Fruit fly (Drosophila melanogaster) whole organism, embryonic: ENCODE results near the gene CG9184.

Source experiments
- ATbp ChIP-seq: fragments of 200-800 bp; sonication (Bioruptor generic); optimal IDR thresholded peaks from 2 replicates; lab custom pipeline; 2017; ENCODE audit warnings: missing biosample characterization, mild to moderate bottlenecking, missing genetic modification characterization, missing genetic modification reagents
- Atf6 ChIP-seq: fragments of 200-800 bp; sonication (Bioruptor generic); IDR thresholded peaks from 2 replicates; pipeline ENCODE4 v1.3.6; 2022; ENCODE audit warnings: missing biosample characterization, missing genetic modification characterization
- B-H1 ChIP-seq: fragments of 200-800 bp; sonication (Bioruptor generic); IDR thresholded peaks from 3 replicates; pipeline ENCODE4 v1.3.6; 2022; ENCODE audit warnings: missing biosample characterization, missing genetic modification characterization
- CG10267 ChIP-seq: fragments of 200-800 bp; sonication (Bioruptor generic); optimal IDR thresholded peaks from 2 replicates; lab custom pipeline; 2018; ENCODE audit warnings: missing biosample characterization, mild to moderate bottlenecking, missing genetic modification characterization, moderate library complexity
- CG10431 ChIP-seq: fragments of 200-800 bp; sonication (Bioruptor generic); optimal IDR thresholded peaks from 3 replicates; lab custom pipeline; 2018; ENCODE audit warnings: missing biosample characterization, mild to moderate bottlenecking, missing genetic modification characterization
- CG11456 ChIP-seq: fragments of 200-800 bp; sonication (Bioruptor generic); IDR thresholded peaks from 3 replicates; pipeline ENCODE4 v1.3.6; 2022; ENCODE audit warnings: missing biosample characterization, missing genetic modification characterization
- CG11723 ChIP-seq: fragments of 200-800 bp; sonication (Bioruptor generic); optimal IDR thresholded peaks from 2 replicates; lab custom pipeline; 2017; ENCODE audit warnings: missing biosample characterization, mild to moderate bottlenecking, missing genetic modification characterization
- CG12744 ChIP-seq: fragments of 200-800 bp; sonication (Bioruptor generic); optimal IDR thresholded peaks from 2 replicates; lab custom pipeline; 2016; ENCODE audit warnings: missing biosample characterization, missing genetic modification characterization
- CG13624 ChIP-seq: fragments of 200-800 bp; sonication (Bioruptor generic); optimal IDR thresholded peaks from 2 replicates; lab custom pipeline; 2016; ENCODE audit warnings: missing biosample characterization, missing genetic modification characterization
- CG15269 ChIP-seq: fragments of 200-800 bp; sonication (Bioruptor generic); optimal IDR thresholded peaks from 2 replicates; lab custom pipeline; 2018; ENCODE audit warnings: missing biosample characterization, mild to moderate bottlenecking, missing genetic modification characterization, moderate library complexity
- CG1529 ChIP-seq: fragments of 200-800 bp; sonication (Bioruptor generic); optimal IDR thresholded peaks from 3 replicates; lab custom pipeline; 2018; ENCODE audit warnings: missing biosample characterization, missing genetic modification characterization
- CG17186 ChIP-seq: fragments of 200-800 bp; sonication (Bioruptor generic); optimal IDR thresholded peaks from 3 replicates; lab custom pipeline; 2017; ENCODE audit warnings: missing biosample characterization, missing genetic modification reagents, missing genetic modification characterization
- CG17359 ChIP-seq: fragments of 200-800 bp; sonication (Bioruptor generic); optimal IDR thresholded peaks from 3 replicates; lab custom pipeline; 2018; ENCODE audit warnings: missing biosample characterization, mild to moderate bottlenecking, missing genetic modification characterization, moderate library complexity
- CG17568 ChIP-seq: fragments of 200-800 bp; sonication (Bioruptor generic); optimal IDR thresholded peaks from 2 replicates; lab custom pipeline; 2018; ENCODE audit warnings: missing biosample characterization, mild to moderate bottlenecking, missing genetic modification characterization, moderate library complexity
- CG18011 ChIP-seq: fragments of 200-800 bp; sonication (Bioruptor generic); optimal IDR thresholded peaks from 2 replicates; lab custom pipeline; 2017; ENCODE audit warnings: missing biosample characterization, missing genetic modification characterization, mild to moderate bottlenecking, moderate library complexity, missing genotype
- CG18262 ChIP-seq: fragments of 200-800 bp; optimal IDR thresholded peaks from 3 replicates; lab custom pipeline; 2019; ENCODE audit warnings: missing biosample characterization, mild to moderate bottlenecking, missing genetic modification characterization, moderate library complexity
- CG2678 ChIP-seq: fragments of 200-800 bp; sonication (Bioruptor generic); optimal IDR thresholded peaks from 3 replicates; lab custom pipeline; 2019; ENCODE audit warnings: missing biosample characterization, mild to moderate bottlenecking, missing genetic modification characterization, moderate library complexity
- CG3838 ChIP-seq: fragments of 200-800 bp; sonication (Bioruptor generic); optimal IDR thresholded peaks from 3 replicates; lab custom pipeline; 2016; ENCODE audit warnings: missing biosample characterization, missing genetic modification characterization
- CG5180 ChIP-seq: fragments of 200-800 bp; sonication (Bioruptor generic); optimal IDR thresholded peaks from 3 replicates; lab custom pipeline; 2017; ENCODE audit warnings: missing biosample characterization, missing genetic modification characterization, mild to moderate bottlenecking, moderate library complexity, missing genetic modification reagents
- CG5245 ChIP-seq: fragments of 200-800 bp; sonication (Bioruptor generic); optimal IDR thresholded peaks from 3 replicates; lab custom pipeline; 2016; ENCODE audit warnings: missing biosample characterization, missing genetic modification characterization
- CG7357 ChIP-seq: fragments of 200-800 bp; sonication (Bioruptor generic); IDR thresholded peaks from 3 replicates; pipeline ENCODE4 v1.3.6; 2022; ENCODE audit warnings: missing biosample characterization, missing genetic modification characterization
- CG8478 ChIP-seq: fragments of >200 bp; optimal IDR thresholded peaks from 2 replicates; lab custom pipeline; 2018
- CG8944 ChIP-seq: fragments of 200-800 bp; sonication (Bioruptor generic); optimal IDR thresholded peaks from 3 replicates; lab custom pipeline; 2016; ENCODE audit warnings: missing biosample characterization, missing genetic modification characterization
- CG9727 ChIP-seq: fragments of 200-800 bp; sonication (Bioruptor generic); optimal IDR thresholded peaks from 3 replicates; lab custom pipeline; 2017; ENCODE audit warnings: missing biosample characterization, mild to moderate bottlenecking, missing genetic modification characterization
- CG9932 ChIP-seq: fragments of 200-800 bp; sonication (Bioruptor generic); IDR thresholded peaks from 2 replicates; pipeline ENCODE4 v1.3.6; 2022; ENCODE audit warnings: missing biosample characterization, missing genetic modification characterization
- D19B ChIP-seq: fragments of 200-800 bp; sonication (Bioruptor generic); optimal IDR thresholded peaks from 2 replicates; lab custom pipeline; 2017; ENCODE audit warnings: missing biosample characterization, mild to moderate bottlenecking, missing genetic modification characterization
- E2f2 ChIP-seq: fragments of 200-800 bp; sonication (Bioruptor generic); IDR thresholded peaks from 2 replicates; pipeline ENCODE4 v1.3.6; 2022; ENCODE audit warnings: missing biosample characterization, missing genetic modification characterization
- Gsc ChIP-seq: fragments of 200-800 bp; sonication (Bioruptor generic); IDR thresholded peaks from 2 replicates; pipeline ENCODE4 v1.3.6; 2022; ENCODE audit warnings: missing biosample characterization, missing genetic modification characterization
- Hr78 ChIP-seq, 2 experiments: fragments of 200-800 bp in 1 of 2; fragments of >200 bp in 1 of 2; sonication (Bioruptor generic) in 1 of 2; optimal IDR thresholded peaks; 2 replicates each; lab custom pipeline; 2017 to 2019; ENCODE audit warnings: missing biosample characterization in 2 of 2, missing genetic modification characterization in 2 of 2, mild to moderate bottlenecking in 1 of 2, moderate library complexity in 1 of 2
- Lhr ChIP-seq: fragments of 200-800 bp; sonication (Bioruptor generic); optimal IDR thresholded peaks from 3 replicates; lab custom pipeline; 2017; ENCODE audit warnings: mild to moderate bottlenecking, missing biosample characterization, missing genetic modification reagents, missing genetic modification characterization
- Mes4 ChIP-seq: fragments of 200-800 bp; sonication (Bioruptor generic); optimal IDR thresholded peaks from 2 replicates; lab custom pipeline; 2016; ENCODE audit warnings: missing biosample characterization, missing genetic modification characterization
- Ptx1 ChIP-seq: fragments of 200-800 bp; sonication (Bioruptor generic); IDR thresholded peaks from 2 replicates; pipeline ENCODE4 v1.3.6; 2022; ENCODE audit warnings: missing biosample characterization, missing genetic modification characterization
- Six4 ChIP-seq: fragments of 200-800 bp; sonication (Bioruptor generic); optimal IDR thresholded peaks from 2 replicates; lab custom pipeline; 2016; ENCODE audit warnings: missing biosample characterization, missing genetic modification characterization
- Sry-β ChIP-seq: fragments of 200-800 bp; sonication (Bioruptor generic); optimal IDR thresholded peaks from 2 replicates; lab custom pipeline; 2018; ENCODE audit warnings: missing biosample characterization, mild to moderate bottlenecking, missing genetic modification characterization, moderate library complexity
- Sry-δ ChIP-seq: fragments of 200-800 bp; sonication (Bioruptor generic); optimal IDR thresholded peaks from 2 replicates; lab custom pipeline; 2016; ENCODE audit warnings: missing biosample characterization, missing genetic modification characterization
- YL-1 ChIP-seq: fragments of 200-800 bp; sonication (Bioruptor generic); optimal IDR thresholded peaks from 3 replicates; lab custom pipeline; 2017; ENCODE audit warnings: missing biosample characterization, mild to moderate bottlenecking, missing genetic modification characterization
- ap ChIP-seq: fragments of 200-800 bp; sonication (Bioruptor generic); IDR thresholded peaks from 2 replicates; pipeline ENCODE4 v1.3.6; 2022; ENCODE audit warnings: missing biosample characterization, missing genetic modification characterization
- ara ChIP-seq: fragments of 200-800 bp; sonication (Bioruptor generic); IDR thresholded peaks from 2 replicates; pipeline ENCODE4 v1.3.6; 2022; ENCODE audit warnings: missing biosample characterization, missing genetic modification characterization
- br ChIP-seq: fragments of >200 bp; optimal IDR thresholded peaks from 2 replicates; lab custom pipeline; 2017
- croc ChIP-seq: fragments of 200-800 bp; sonication (Bioruptor generic); conservative IDR thresholded peaks from 3 replicates; pipeline ENCODE4 v1.3.6; 2022; ENCODE audit warnings: missing biosample characterization, missing genetic modification characterization
- dati ChIP-seq: fragments of 200-800 bp; sonication (Bioruptor generic); IDR thresholded peaks from 2 replicates; pipeline ENCODE4 v1.3.6; 2022; ENCODE audit warnings: missing biosample characterization, missing genetic modification characterization
- dimm ChIP-seq: fragments of 200-800 bp; sonication (Bioruptor generic); IDR thresholded peaks from 2 replicates; pipeline ENCODE4 v1.3.6; 2022; ENCODE audit warnings: missing biosample characterization, missing genetic modification characterization
- dpn ChIP-seq, 2 experiments: fragments of 200-800 bp; sonication (Bioruptor generic); optimal IDR thresholded peaks; 3 replicates each; lab custom pipeline; 2016; ENCODE audit warnings: missing biosample characterization in 2 of 2, missing genetic modification characterization in 2 of 2
- jing ChIP-seq: fragments of 200-800 bp; sonication (Bioruptor generic); optimal IDR thresholded peaks from 2 replicates; lab custom pipeline; 2018; ENCODE audit warnings: missing biosample characterization, mild to moderate bottlenecking, missing genetic modification characterization
- knrl ChIP-seq: fragments of 200-800 bp; sonication (Bioruptor generic); IDR thresholded peaks from 3 replicates; pipeline ENCODE4 v1.3.6; 2022; ENCODE audit warnings: missing biosample characterization, missing genetic modification characterization; ENCODE audit not compliant: partially characterized antibody
- lab ChIP-seq: fragments of 200-800 bp; sonication (Bioruptor generic); optimal IDR thresholded peaks from 3 replicates; lab custom pipeline; 2017; ENCODE audit warnings: missing biosample characterization, missing genetic modification characterization, mild to moderate bottlenecking, moderate library complexity, missing genetic modification reagents
- oc ChIP-seq: fragments of 200-800 bp; sonication (Bioruptor generic); optimal IDR thresholded peaks from 2 replicates; lab custom pipeline; 2018; ENCODE audit warnings: missing biosample characterization, mild to moderate bottlenecking, missing genetic modification characterization, moderate library complexity
- ranshi ChIP-seq: fragments of 200-800 bp; sonication (Bioruptor generic); IDR thresholded peaks from 2 replicates; pipeline ENCODE4 v1.3.6; 2022; ENCODE audit warnings: missing biosample characterization, missing genetic modification characterization
- sens ChIP-seq: fragments of 200-800 bp; sonication (Bioruptor generic); peaks from one replicate; lab custom pipeline; 2016; ENCODE audit warnings: missing biosample characterization, missing genetic modification characterization
- seq ChIP-seq: fragments of 200-800 bp; sonication (Bioruptor generic); IDR thresholded peaks from 2 replicates; pipeline ENCODE4 v1.3.6; 2022; ENCODE audit warnings: missing biosample characterization, missing genetic modification characterization
- sr ChIP-seq: fragments of 200-800 bp; sonication (Bioruptor generic); IDR thresholded peaks from 3 replicates; pipeline ENCODE4 v1.3.6; 2022; ENCODE audit warnings: missing biosample characterization, missing genetic modification characterization

The CG9184 gene

DNA sequence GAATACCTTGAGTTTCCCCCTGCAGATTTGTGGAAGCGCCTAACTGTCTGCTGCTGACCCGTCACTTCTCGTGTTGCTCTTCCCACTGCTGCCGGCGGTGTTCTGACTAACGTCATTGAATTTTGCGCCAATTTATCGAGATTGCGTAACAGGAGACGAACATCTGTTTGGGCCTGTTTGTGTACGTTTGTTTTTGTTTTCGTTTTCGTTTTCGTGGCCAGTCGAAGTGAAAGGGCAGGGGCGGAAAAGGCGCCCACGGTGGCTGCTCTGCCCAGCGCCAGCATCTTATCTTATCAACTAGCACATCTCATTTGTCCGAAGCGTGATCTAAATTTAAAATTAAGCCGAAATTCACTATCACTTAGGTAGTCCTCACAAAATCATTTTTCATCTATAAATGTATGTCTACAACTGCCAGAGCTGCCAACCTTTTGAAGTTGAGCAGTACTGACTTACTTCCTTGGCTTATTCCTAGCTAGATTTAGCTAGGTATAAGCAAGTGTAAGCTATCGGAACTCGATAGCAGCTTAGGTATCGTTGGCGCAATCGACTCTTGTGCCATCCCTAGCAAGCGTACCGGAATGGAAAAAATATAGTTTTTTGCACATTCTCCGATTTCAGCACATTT lies 15.5 kb downstream of the CG9184 start, which contains the start of the genes Ctr9 and Nt5a (continued):
- TF ChIP-seq CG15269 (tag; lab: Kevin White, UChicago) = no peak
- no peak for TF ChIP-seq CG11723
- TF ChIP-seq Lhr (GFP tag; lab: Kevin White, UChicago) = no peak
- no peak for TF ChIP-seq D19B (GFP tag; lab: Kevin White, UChicago)
- 0 out of 2 replicates have a peak, but pooled peaks have one; percentile 41 for TF ChIP-seq Ptx1 (GFP tag; lab: Robert Waterston, UW)
- TF ChIP-seq B-H1 (GFP tag; lab: Robert Waterston, UW) = no peak
- TF ChIP-seq dati = no peak
- TF ChIP-seq Atf6 (GFP tag; lab: Robert Waterston, UW) = no peak
- TF ChIP-seq CG5245 = no peak
- TF ChIP-seq seq = no peak; the same call in 1 of the 2 replicates
- TF ChIP-seq Hr78 (GFP tag; optimal IDR thresholded peaks at IDR 0.05; lab: Kevin White, UChicago) = peak in 1 of 2 experiments; percentile 42
- no peak for TF ChIP-seq jing (GFP tag; lab: Kevin White, UChicago)
- no peak for TF ChIP-seq CG8478 (lab: Kevin White, UChicago)
- TF ChIP-seq Six4 (GFP tag; lab: Kevin White, UChicago) = peak; percentile 8
- no peak for TF ChIP-seq CG1529 (GFP tag; lab: Kevin White, UChicago)
- TF ChIP-seq dpn (GFP tag; optimal IDR thresholded peaks at IDR 0.05; lab: Kevin White, UChicago) = peak; percentile 55 to 72
- TF ChIP-seq CG10431 = no peak
- no peak for TF ChIP-seq ATbp (GFP tag; lab: Kevin White, UChicago)
- no peak for TF ChIP-seq lab
- no peak for TF ChIP-seq Mes4 (GFP tag; lab: Kevin White, UChicago)
- peak; percentile 37 for TF ChIP-seq CG17186
- no peak for TF ChIP-seq croc (GFP tag; lab: Robert Waterston, UW)
- no peak for TF ChIP-seq ara
- peak; percentile 93 for TF ChIP-seq sens (GFP tag; lab: Kevin White, UChicago)
- peak; percentile 31 for TF ChIP-seq CG17359
- no peak for TF ChIP-seq CG3838 (GFP tag; lab: Kevin White, UChicago)
- no peak for TF ChIP-seq sr
- peak; percentile 81 for TF ChIP-seq CG11456 (GFP tag; lab: Robert Waterston, UW)
- TF ChIP-seq CG7357 (GFP tag; lab: Robert Waterston, UW) = peak; percentile 7; the same call in 1 of the 3 replicates
- TF ChIP-seq ap = no peak
- TF ChIP-seq YL-1 (GFP tag; lab: Kevin White, UChicago) = peak; percentile 91
- peak; percentile 61 for TF ChIP-seq CG10267 (tag; lab: Kevin White, UChicago)
- TF ChIP-seq CG2678 (tag; lab: Kevin White, UChicago) = no peak
- TF ChIP-seq Gsc (GFP tag; lab: Robert Waterston, UW) = no peak
- peak; percentile 95 for TF ChIP-seq Sry-δ (GFP tag; lab: Kevin White, UChicago)
- peak; percentile 96 for TF ChIP-seq Sry-β (GFP tag; lab: Kevin White, UChicago)
- TF ChIP-seq CG5180 (GFP tag; lab: Kevin White, UChicago) = no peak
- TF ChIP-seq oc (tag; lab: Kevin White, UChicago) = no peak
- TF ChIP-seq CG13624 (GFP tag; lab: Kevin White, UChicago) = peak; percentile 70
- no peak for TF ChIP-seq dimm
- peak; percentile 20 for TF ChIP-seq CG18262 (tag; lab: Kevin White, UChicago)
- peak; percentile 75 for TF ChIP-seq knrl (GFP tag; lab: Robert Waterston, UW)
- peak; percentile 46; the same call in 1 of the 2 replicates for TF ChIP-seq ranshi (GFP tag; lab: Robert Waterston, UW)
- TF ChIP-seq E2f2 = peak; percentile 53
- TF ChIP-seq CG12744 = peak; percentile 61
- TF ChIP-seq CG17568 (GFP tag; lab: Kevin White, UChicago) = no peak
- no peak for TF ChIP-seq br
- TF ChIP-seq CG9932 (GFP tag; lab: Robert Waterston, UW) = peak; percentile 88
- peak; percentile 42 for TF ChIP-seq CG18011
- TF ChIP-seq CG8944 = peak; percentile 15
- no peak for TF ChIP-seq CG9727 (GFP tag; lab: Kevin White, UChicago)
